Fruit fly (Drosophila melanogaster) whole organism, wandering third instar larva: Measurements from ENCODE around the gene Decay.

Source experiments
- Abd-B ChIP-seq: fragments of >200 bp; optimal IDR thresholded peaks from 2 replicates; lab custom pipeline; 2017; ENCODE audit warnings: missing biosample characterization, missing genetic modification characterization
- CG9705 ChIP-seq: fragments of 200-800 bp; sonication (Bioruptor generic); optimal IDR thresholded peaks from 2 replicates; lab custom pipeline; 2018; ENCODE audit warnings: missing biosample characterization, mild to moderate bottlenecking, missing genetic modification characterization
- Dfd ChIP-seq: fragments of >200 bp; optimal IDR thresholded peaks from 2 replicates; lab custom pipeline; 2017; ENCODE audit warnings: missing biosample characterization, missing genetic modification characterization
- Dif ChIP-seq: fragments of 200-275, 200-300 bp; sonication (Bioruptor generic); optimal IDR thresholded peaks from 2 replicates; lab custom pipeline; 2018; ENCODE audit warnings: missing biosample characterization, missing genetic modification characterization; ENCODE audit not compliant: partially characterized antibody
- HLH106 ChIP-seq: fragments of 200-800 bp; optimal IDR thresholded peaks from 3 replicates; lab custom pipeline; 2019; ENCODE audit warnings: missing biosample characterization, mild to moderate bottlenecking, missing genetic modification characterization, moderate library complexity
- Hnf4 ChIP-seq: fragments of 200-800 bp; sonication (Bioruptor generic); optimal IDR thresholded peaks from 2 replicates; lab custom pipeline; 2016; ENCODE audit warnings: missing biosample characterization, mild to moderate bottlenecking, missing genetic modification characterization
- Jra ChIP-seq: sonication (Bioruptor generic); optimal IDR thresholded peaks from 2 replicates; lab custom pipeline; 2016; ENCODE audit warnings: missing biosample characterization, missing genetic modification characterization
- Myc ChIP-seq: fragments of >200 bp; optimal IDR thresholded peaks from 2 replicates; lab custom pipeline; 2017
- OdsH ChIP-seq: fragments of 200-800 bp; sonication (Bioruptor generic); optimal IDR thresholded peaks from 2 replicates; lab custom pipeline; 2016; ENCODE audit warnings: missing biosample characterization, mild to moderate bottlenecking, missing genetic modification characterization
- Vsx2 ChIP-seq: fragments of 200-300, 225-300 bp; sonication (Bioruptor generic); optimal IDR thresholded peaks from 2 replicates; lab custom pipeline; 2018; ENCODE audit warnings: missing biosample characterization, missing genetic modification characterization; ENCODE audit not compliant: partially characterized antibody
- fru ChIP-seq: fragments of 200-800 bp; sonication (Bioruptor generic); optimal IDR thresholded peaks from 3 replicates; lab custom pipeline; 2016; ENCODE audit warnings: missing biosample characterization, mild to moderate bottlenecking, missing genetic modification characterization
- h ChIP-seq: fragments of 200-800 bp; sonication (Bioruptor generic); optimal IDR thresholded peaks from 3 replicates; lab custom pipeline; 2016; ENCODE audit warnings: missing biosample characterization, mild to moderate bottlenecking, missing genetic modification characterization
- sv ChIP-seq: fragments of 200-800 bp; sonication (Bioruptor generic); optimal IDR thresholded peaks from 3 replicates; lab custom pipeline; 2016; ENCODE audit warnings: missing biosample characterization, missing genetic modification characterization
- usp ChIP-seq: fragments of >200 bp; optimal IDR thresholded peaks from 2 replicates; lab custom pipeline; 2017; ENCODE audit warnings: missing biosample characterization, missing genetic modification characterization

DNA sequence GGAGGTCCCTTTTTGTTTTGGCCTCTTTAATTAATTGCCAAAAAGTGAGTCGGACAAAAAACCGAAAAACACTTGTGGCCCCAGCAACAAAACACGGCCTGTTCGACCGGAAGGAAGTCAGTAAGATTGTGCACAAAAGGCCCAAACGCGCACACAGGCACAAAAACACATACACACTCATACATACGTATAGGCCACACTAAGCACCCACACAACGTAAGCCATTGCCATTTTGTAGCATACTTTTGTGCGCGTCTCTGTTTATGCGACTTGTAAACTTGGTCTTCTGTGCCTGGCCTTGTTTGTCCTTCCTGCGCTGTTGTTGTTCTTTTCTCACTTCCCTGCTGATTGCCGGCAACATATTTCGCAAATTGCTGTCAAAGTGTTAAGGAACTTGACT, 29.6 kb upstream of the Decay start:
- TF ChIP-seq h (GFP tag; lab: Kevin White, UChicago) (no peak), Dif (no peak), Myc (no peak), sv (GFP tag; lab: Kevin White, UChicago) (no peak), Dfd (no peak), usp (GFP tag; lab: Kevin White, UChicago) (no peak), fru (GFP tag; lab: Kevin White, UChicago) (no peak), Hnf4 (no peak), Abd-B (GFP tag; lab: Kevin White, UChicago) (no peak), Jra (no peak), CG9705 (GFP tag; lab: Kevin White, UChicago) (no peak), OdsH (GFP tag; lab: Kevin White, UChicago) (no peak), HLH106 (tag; lab: Kevin White, UChicago) (no peak), Vsx2 (GFP tag; lab: Kevin White, UChicago) (no peak)
